Worm (Caenorhabditis elegans): Measurements from ENCODE around the gene ttr-16.
A peak's percentile ranks its signal among the peaks of the same experiment; 100 is the strongest.

ttr-16 gene

DNA sequence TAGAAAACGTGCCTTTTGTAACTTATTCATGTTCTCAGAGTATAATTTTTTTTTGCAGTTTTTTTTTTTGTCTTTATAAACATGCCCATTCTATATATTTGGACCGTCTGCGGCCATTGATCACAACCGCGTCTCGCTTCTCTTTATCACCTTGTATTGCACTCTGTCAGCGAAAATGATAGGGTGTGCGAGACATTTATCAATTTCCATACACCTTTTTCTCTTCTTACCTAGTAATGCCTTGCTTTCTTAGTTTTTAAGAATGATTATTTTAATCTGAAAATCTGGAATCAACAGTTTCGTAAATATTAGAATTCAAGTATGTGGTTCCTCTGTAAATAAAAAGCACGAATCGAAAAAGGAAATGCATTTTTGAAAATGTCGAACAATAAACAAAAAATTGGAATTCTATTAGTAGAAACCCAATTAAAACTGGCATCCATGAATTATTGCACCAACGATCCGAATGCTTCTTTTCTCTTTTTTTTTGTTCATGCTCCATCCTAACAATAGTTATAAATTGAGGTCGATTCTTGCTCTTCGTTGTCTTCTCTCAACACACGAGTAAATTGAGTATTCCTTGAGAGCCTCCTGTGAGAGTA, 26.7 kb downstream of the ttr-16 start:
- TF ChIP-seq elt-2 (tag; optimal IDR thresholded peaks at IDR 0.05): peak; percentile 69
- peak; percentile 45 for TF ChIP-seq pqm-1 (tag; optimal IDR thresholded peaks at IDR 0.05)
- TF ChIP-seq nhr-77 (tag; optimal IDR thresholded peaks at IDR 0.05): peak; percentile 26
- TF ChIP-seq nhr-12 (tag; optimal IDR thresholded peaks at IDR 0.05): no peak
- TF ChIP-seq lin-39 (tag; optimal IDR thresholded peaks at IDR 0.05): no peak

DNA sequence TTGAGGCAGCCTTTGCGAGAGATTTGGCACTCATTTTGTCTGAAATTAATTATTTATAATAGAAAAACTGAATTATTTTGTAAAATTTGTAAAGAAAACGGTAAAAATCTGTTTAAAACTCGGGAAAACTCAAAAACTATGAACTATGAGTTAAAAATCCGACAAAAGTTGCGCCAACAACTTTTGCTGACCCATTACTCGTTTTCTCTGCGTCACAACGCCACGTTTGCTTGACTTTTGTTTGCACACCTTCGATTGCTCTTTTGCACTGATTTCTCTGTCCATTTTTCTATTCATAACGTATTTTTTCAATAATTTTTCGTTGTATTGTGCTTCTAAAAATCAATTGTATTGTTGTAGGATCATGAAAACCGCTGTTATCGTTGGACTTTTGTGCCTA, 27.7 kb downstream of the ttr-16 start, which contains the start of gene fkb-1:
Gene fkb-1 (plus strand): TSS at position 361 of the 400 bp plus-strand sequence.
- TF ChIP-seq aly-2 (tag; optimal IDR thresholded peaks at IDR 0.05) (no peak), nhr-77 (tag; optimal IDR thresholded peaks at IDR 0.05) (no peak), nhr-23 (tag; optimal IDR thresholded peaks at IDR 0.05) (peak; percentile 58), hmg-11 (tag; optimal IDR thresholded peaks at IDR 0.05) (peak; percentile 51), R02D3.7 (tag; optimal IDR thresholded peaks at IDR 0.05) (no peak), lin-39 (tag; optimal IDR thresholded peaks at IDR 0.05) (peak; percentile 31), elt-1 (tag; optimal IDR thresholded peaks at IDR 0.05) (no peak), ztf-11 (tag; optimal IDR thresholded peaks at IDR 0.05) (no peak), pqm-1 (tag; optimal IDR thresholded peaks at IDR 0.05) (peak; percentile 16), ceh-28 (tag; optimal IDR thresholded peaks at IDR 0.05) (peak; percentile 38), lsy-12 (tag; optimal IDR thresholded peaks at IDR 0.05) (peak; percentile 45), fkh-10 (GFP tag; optimal IDR thresholded peaks at IDR 0.05) (no peak), lin-15B (tag; optimal IDR thresholded peaks at IDR 0.05) (peak; percentile 63), ceh-16 (tag; optimal IDR thresholded peaks at IDR 0.05) (no peak), tbx-2 (tag; optimal IDR thresholded peaks at IDR 0.05) (no peak), nfya-1 (tag; optimal IDR thresholded peaks at IDR 0.05; ENCODE audit: insufficient read depth) (peak; percentile 65), fos-1 (tag; optimal IDR thresholded peaks at IDR 0.05) (no peak), unc-62 (GFP tag; optimal IDR thresholded peaks at IDR 0.05) (no peak), ceh-9 (tag; optimal IDR thresholded peaks at IDR 0.05) (no peak), daf-12 (tag; optimal IDR thresholded peaks at IDR 0.05) (no peak), pha-4 (tag; optimal IDR thresholded peaks at IDR 0.05) (peak; percentile 87), zag-1 (tag; optimal IDR thresholded peaks at IDR 0.05) (no peak), unc-39 (tag; optimal IDR thresholded peaks at IDR 0.05) (no peak), nhr-43 (tag; optimal IDR thresholded peaks at IDR 0.05; ENCODE audit: poor library complexity, severe bottlenecking) (no peak), nhr-25 (tag; optimal IDR thresholded peaks at IDR 0.05) (peak; percentile 10), egl-27 (tag; optimal IDR thresholded peaks at IDR 0.05) (no peak), jun-1 (tag; optimal IDR thresholded peaks at IDR 0.05) (peak; percentile 44), nhr-76 (tag; optimal IDR thresholded peaks at IDR 0.05) (no peak), eor-1 (tag; optimal IDR thresholded peaks at IDR 0.05) (no peak), nhr-28 (tag; optimal IDR thresholded peaks at IDR 0.05) (no peak), egl-5 (tag; optimal IDR thresholded peaks at IDR 0.05) (no peak), mdl-1 (tag; optimal IDR thresholded peaks at IDR 0.05) (no peak), elt-2 (tag; optimal IDR thresholded peaks at IDR 0.05) (peak; percentile 35), fkh-2 (tag; optimal IDR thresholded peaks at IDR 0.05) (no peak), ztf-4 (tag; optimal IDR thresholded peaks at IDR 0.05) (no peak), nhr-11 (tag; optimal IDR thresholded peaks at IDR 0.05) (no peak), snpc-4 (tag; optimal IDR thresholded peaks at IDR 0.05) (peak; percentile 70), nhr-237 (tag; optimal IDR thresholded peaks at IDR 0.05) (no peak), ceh-82 (tag; optimal IDR thresholded peaks at IDR 0.05) (no peak), ama-1 (optimal IDR thresholded peaks at IDR 0.05) (no peak), sea-2 (GFP tag; optimal IDR thresholded peaks at IDR 0.05) (no peak), elt-3 (tag; optimal IDR thresholded peaks at IDR 0.05) (no peak)
